Worm (Caenorhabditis elegans) whole organism, young adult: ENCODE measurements around the gene srj-40.

Source experiments
- B0035.1 ChIP-seq: sonication (generic microtip); optimal IDR thresholded peaks from 2 replicates; lab custom pipeline; 2016; ENCODE audit warnings: missing genetic modification characterization, mild to moderate bottlenecking, missing compliant biosample characterization, missing genotype, missing genetic modification reagents
- ceh-91 ChIP-seq: fragments of 200-800 bp; sonication (Bioruptor generic); IDR thresholded peaks from 2 replicates; pipeline ENCODE4 v1.3.6; 2022; ENCODE audit warnings: missing genetic modification reagents, missing genetic modification characterization, missing compliant biosample characterization
- nfya-1 ChIP-seq: sonication (generic microtip); optimal IDR thresholded peaks from 2 replicates; lab custom pipeline; 2017; ENCODE audit warnings: antibody characterized with exemption, missing compliant biosample characterization, missing genetic modification characterization, borderline replicate concordance; ENCODE audit not compliant: insufficient read depth
- nhr-179 ChIP-seq: sonication (generic microtip); optimal IDR thresholded peaks from 2 replicates; lab custom pipeline; 2016; ENCODE audit warnings: mild to moderate bottlenecking, missing genetic modification characterization, missing compliant biosample characterization
- unc-62 ChIP-seq: fragments of 150-350 bp; optimal IDR thresholded peaks from 2 replicates; lab custom pipeline; 2014; ENCODE audit warnings: missing biosample characterization, missing genetic modification reagents, missing genetic modification characterization
- ztf-22 ChIP-seq: fragments of 200-800 bp; sonication (Bioruptor generic); optimal IDR thresholded peaks from 2 replicates; lab custom pipeline; 2018; ENCODE audit warnings: mild to moderate bottlenecking, missing genetic modification characterization, moderate library complexity, missing compliant biosample characterization
- ztf-6 ChIP-seq: fragments of 200-800 bp; sonication (Bioruptor generic); IDR thresholded peaks from 2 replicates; pipeline ENCODE4 v1.3.6; 2022; ENCODE audit warnings: missing genetic modification reagents, missing genetic modification characterization, missing compliant biosample characterization

ce11 chrV:4118332-4118731 lies 16.7 kb downstream of the srj-40 start, which contains the start of gene T05B4.9:
- TF ChIP-seq nfya-1 (tag; lab: Kevin White, UChicago) (no peak), nhr-179 (tag; lab: Kevin White, UChicago) (no peak), ceh-91 (GFP tag; lab: Robert Waterston, UW) (no peak), ztf-6 (no peak), B0035.1 (tag; lab: Kevin White, UChicago) (no peak), unc-62 (GFP tag; lab: Kevin White, UChicago) (no peak), ztf-22 (GFP tag; lab: Kevin White, UChicago) (no peak)
